Worm (Caenorhabditis elegans): ENCODE results near the gene spot-1.
A peak's percentile ranks its signal among the peaks of the same experiment; 100 is the strongest.

The spot-1 gene

ce11 chrIII:7293075-7293684 lies 16.1 kb upstream of the spot-1 start, which contains the start of gene cwf-19L2:
Gene cwf-19L2, plus strand, starts transcription at chrIII:7293634.
- TF ChIP-seq pax-1 (tag; optimal IDR thresholded peaks at IDR 0.05) (no peak), ceh-45 (GFP tag; IDR thresholded peaks at IDR 0.05) (no peak), sdc-2 (tag; optimal IDR thresholded peaks at IDR 0.05) (no peak), eyg-1 (tag; optimal IDR thresholded peaks at IDR 0.05) (no peak), pros-1 (tag; optimal IDR thresholded peaks at IDR 0.05) (no peak), F13H6.1 (tag; optimal IDR thresholded peaks at IDR 0.05) (no peak), tbx-7 (tag; optimal IDR thresholded peaks at IDR 0.05) (no peak), hlh-13 (GFP tag; optimal IDR thresholded peaks at IDR 0.05) (no peak)

ce11 chrIII:7292569-7292968 lies 15.5 kb upstream of the spot-1 start:
- TF ChIP-seq zip-5 (tag; optimal IDR thresholded peaks at IDR 0.05) (no peak), unc-55 (GFP tag; optimal IDR thresholded peaks at IDR 0.05) (peak; percentile 10)

ce11 chrIII:7291216-7291615 lies 14.1 kb upstream of the spot-1 start:
- no peak for TF ChIP-seq K02D7.2 (tag; optimal IDR thresholded peaks at IDR 0.05)
- TF ChIP-seq unc-42 (tag; optimal IDR thresholded peaks at IDR 0.05) = peak; percentile 48
- no peak for TF ChIP-seq ref-2 (tag; optimal IDR thresholded peaks at IDR 0.05)

ce11 chrIII:7290462-7290861 lies 13.4 kb upstream of the spot-1 start, which contains the start of gene algn-11:
Gene algn-11, minus strand, starts transcription at chrIII:7290562.
- no peak for TF ChIP-seq nfya-1 (tag; optimal IDR thresholded peaks at IDR 0.05)
- TF ChIP-seq pha-4 (tag; optimal IDR thresholded peaks at IDR 0.05) = no peak
- no peak for TF ChIP-seq dve-1 (tag; optimal IDR thresholded peaks at IDR 0.05)
- no peak for TF ChIP-seq ceh-34 (tag; optimal IDR thresholded peaks at IDR 0.05)
- no peak for TF ChIP-seq unc-55 (GFP tag; optimal IDR thresholded peaks at IDR 0.05)
- no peak for TF ChIP-seq tbx-7 (tag; optimal IDR thresholded peaks at IDR 0.05)
- TF ChIP-seq syd-9 (tag; optimal IDR thresholded peaks at IDR 0.05) = no peak
- TF ChIP-seq lin-11 (tag; optimal IDR thresholded peaks at IDR 0.05) = no peak
- no peak for TF ChIP-seq ceh-22 (tag; optimal IDR thresholded peaks at IDR 0.05)
- no peak for TF ChIP-seq odd-2 (tag; optimal IDR thresholded peaks at IDR 0.05)
- TF ChIP-seq ceh-24 (tag; optimal IDR thresholded peaks at IDR 0.05) = no peak
- no peak for TF ChIP-seq pax-1 (tag; optimal IDR thresholded peaks at IDR 0.05)
- TF ChIP-seq sox-2 (GFP tag; IDR thresholded peaks at IDR 0.05) = no peak
- TF ChIP-seq nhr-232 (tag; optimal IDR thresholded peaks at IDR 0.05) = no peak
- TF ChIP-seq C38D4.7 (GFP tag; optimal IDR thresholded peaks at IDR 0.05) = no peak
- TF ChIP-seq gmeb-2 (tag; optimal IDR thresholded peaks at IDR 0.05) = no peak
- TF ChIP-seq che-1 (tag; optimal IDR thresholded peaks at IDR 0.05) = no peak
- TF ChIP-seq zip-5 (tag; optimal IDR thresholded peaks at IDR 0.05) = no peak

ce11 chrIII:7287503-7287902 lies 10.4 kb upstream of the spot-1 start, which contains the start of gene ykt-6:
Gene ykt-6, minus strand, starts transcription at chrIII:7287603.
- no peak for TF ChIP-seq elt-4 (tag; optimal IDR thresholded peaks at IDR 0.05)
- TF ChIP-seq pros-1 (tag; optimal IDR thresholded peaks at IDR 0.05) = no peak
- TF ChIP-seq pqm-1 (tag; optimal IDR thresholded peaks at IDR 0.05) = no peak
- TF ChIP-seq dmd-4 (tag; optimal IDR thresholded peaks at IDR 0.05; ENCODE audit: borderline replicate concordance) = no peak
- TF ChIP-seq ceh-14 (tag; optimal IDR thresholded peaks at IDR 0.05) = no peak
- TF ChIP-seq K02D7.2 (tag; optimal IDR thresholded peaks at IDR 0.05) = no peak
- TF ChIP-seq ceh-9 (tag; optimal IDR thresholded peaks at IDR 0.05) = no peak
- no peak for TF ChIP-seq ceh-22 (tag; optimal IDR thresholded peaks at IDR 0.05)
- TF ChIP-seq pat-9 (tag; optimal IDR thresholded peaks at IDR 0.05) = no peak
- TF ChIP-seq F13H6.1 (tag; optimal IDR thresholded peaks at IDR 0.05) = no peak
- no peak for TF ChIP-seq pha-2 (tag; optimal IDR thresholded peaks at IDR 0.05)
- no peak for TF ChIP-seq ceh-24 (tag; optimal IDR thresholded peaks at IDR 0.05)
- no peak for TF ChIP-seq hlh-6 (tag; optimal IDR thresholded peaks at IDR 0.05)
- no peak for TF ChIP-seq odd-2 (tag; optimal IDR thresholded peaks at IDR 0.05)
- TF ChIP-seq tbx-7 (tag; optimal IDR thresholded peaks at IDR 0.05) = no peak
- TF ChIP-seq ttx-3 (tag; optimal IDR thresholded peaks at IDR 0.05) = no peak
- TF ChIP-seq syd-9 (tag; optimal IDR thresholded peaks at IDR 0.05) = no peak

Data from whole organism, late embryonic.